Fruit fly (Drosophila melanogaster) whole organism, prepupa: ENCODE data around the gene emc.

Experiments
- CG10631 ChIP-seq: fragments of 200-800 bp; sonication (Bioruptor generic); optimal IDR thresholded peaks from 2 replicates; lab custom pipeline; 2016; ENCODE audit warnings: missing biosample characterization, missing genetic modification characterization
- CG10669 ChIP-seq: fragments of 200-800 bp; sonication (Bioruptor generic); optimal IDR thresholded peaks from 3 replicates; lab custom pipeline; 2018; ENCODE audit warnings: missing biosample characterization, mild to moderate bottlenecking, missing genetic modification characterization, moderate library complexity
- CG11294 ChIP-seq: fragments of 200-800 bp; sonication (Bioruptor generic); IDR thresholded peaks from 2 replicates; pipeline ENCODE4 v1.3.6; 2022; ENCODE audit warnings: missing biosample characterization, missing genetic modification characterization
- CG11762 ChIP-seq: fragments of 200-800 bp; sonication (Bioruptor generic); optimal IDR thresholded peaks from 3 replicates; lab custom pipeline; 2016; ENCODE audit warnings: missing biosample characterization, missing genetic modification characterization; ENCODE audit not compliant: insufficient read depth
- CG11902 ChIP-seq: fragments of 200-800 bp; sonication (Bioruptor generic); optimal IDR thresholded peaks from 3 replicates; lab custom pipeline; 2016; ENCODE audit warnings: missing biosample characterization, missing genetic modification characterization
- CG1621 ChIP-seq: fragments of 200-800 bp; sonication (Bioruptor generic); optimal IDR thresholded peaks from 3 replicates; lab custom pipeline; 2018; ENCODE audit warnings: missing biosample characterization, mild to moderate bottlenecking, missing genetic modification characterization
- CG16779 ChIP-seq: fragments of 200-800 bp; sonication (Bioruptor generic); optimal IDR thresholded peaks from 3 replicates; lab custom pipeline; 2017; ENCODE audit warnings: missing biosample characterization, mild to moderate bottlenecking, missing genetic modification characterization
- CG3032 ChIP-seq: fragments of 200-800 bp; optimal IDR thresholded peaks from 2 replicates; lab custom pipeline; 2019; ENCODE audit warnings: missing biosample characterization, mild to moderate bottlenecking, missing genetic modification characterization, moderate library complexity
- CG31627 ChIP-seq: fragments of 200-800 bp; sonication (Bioruptor generic); optimal IDR thresholded peaks from 3 replicates; lab custom pipeline; 2016; ENCODE audit warnings: missing biosample characterization, missing genetic modification characterization
- CG4318 ChIP-seq: fragments of 200-800 bp; sonication (Bioruptor generic); optimal IDR thresholded peaks from 3 replicates; lab custom pipeline; 2017; ENCODE audit warnings: missing biosample characterization, mild to moderate bottlenecking, missing genetic modification characterization
- CG6163 ChIP-seq: fragments of 200-800 bp; sonication (Bioruptor generic); IDR thresholded peaks from 3 replicates; pipeline ENCODE4 v1.3.6; 2022; ENCODE audit warnings: missing biosample characterization, missing genetic modification characterization
- CG6276 ChIP-seq: fragments of 200-800 bp; sonication (Bioruptor generic); optimal IDR thresholded peaks from 2 replicates; lab custom pipeline; 2017; ENCODE audit warnings: missing biosample characterization, mild to moderate bottlenecking, missing genetic modification characterization
- CG6792 ChIP-seq: fragments of 200-800 bp; sonication (Bioruptor generic); optimal IDR thresholded peaks from 3 replicates; lab custom pipeline; 2016; ENCODE audit warnings: missing biosample characterization, missing genetic modification characterization
- CG6808 ChIP-seq: fragments of 200-800 bp; sonication (Bioruptor generic); optimal IDR thresholded peaks from 3 replicates; lab custom pipeline; 2017; ENCODE audit warnings: missing biosample characterization, missing genetic modification characterization, mild to moderate bottlenecking, moderate library complexity, missing genetic modification reagents
- CG6854 ChIP-seq: fragments of 200-800 bp; sonication (Bioruptor generic); optimal IDR thresholded peaks from 2 replicates; lab custom pipeline; 2017; ENCODE audit warnings: missing biosample characterization, mild to moderate bottlenecking, missing genetic modification characterization
- CG7368 ChIP-seq: fragments of 200-800 bp; sonication (Bioruptor generic); optimal IDR thresholded peaks from 3 replicates; lab custom pipeline; 2016; ENCODE audit warnings: missing biosample characterization, missing genetic modification characterization
- CG8119 ChIP-seq: fragments of 200-800 bp; sonication (Bioruptor generic); IDR thresholded peaks from 3 replicates; pipeline ENCODE4 v1.3.6; 2022; ENCODE audit warnings: missing biosample characterization, missing genetic modification characterization
- CG8319 ChIP-seq: fragments of 200-800 bp; sonication (Bioruptor generic); optimal IDR thresholded peaks from 3 replicates; lab custom pipeline; 2016; ENCODE audit warnings: missing biosample characterization, missing genetic modification characterization
- CG8632 ChIP-seq: fragments of 200-800 bp; sonication (Bioruptor generic); optimal IDR thresholded peaks from 3 replicates; lab custom pipeline; 2016; ENCODE audit warnings: missing biosample characterization, missing genetic modification characterization
- CG9139 ChIP-seq: fragments of 200-800 bp; sonication (Bioruptor generic); optimal IDR thresholded peaks from 3 replicates; lab custom pipeline; 2017; ENCODE audit warnings: missing biosample characterization, mild to moderate bottlenecking, missing genetic modification characterization
- Eip75B ChIP-seq: fragments of 200-800 bp; sonication (Bioruptor generic); optimal IDR thresholded peaks from 3 replicates; lab custom pipeline; 2016; ENCODE audit warnings: missing biosample characterization, missing genetic modification characterization
- Eip78C ChIP-seq: fragments of 200-800 bp; sonication (Bioruptor generic); peaks from one replicate; lab custom pipeline; 2016; ENCODE audit warnings: missing biosample characterization, missing genetic modification characterization
- Eip93F ChIP-seq: fragments of 200-800 bp; sonication (Bioruptor generic); optimal IDR thresholded peaks from 2 replicates; lab custom pipeline; 2016; ENCODE audit warnings: missing biosample characterization, mild to moderate bottlenecking, missing genetic modification characterization
- Ets21C ChIP-seq: fragments of 200-800 bp; sonication (Bioruptor generic); optimal IDR thresholded peaks from 3 replicates; lab custom pipeline; 2016; ENCODE audit warnings: missing biosample characterization, missing genetic modification characterization
- Ets96B ChIP-seq: fragments of 200-800 bp; optimal IDR thresholded peaks from 2 replicates; lab custom pipeline; 2019; ENCODE audit warnings: missing biosample characterization, mild to moderate bottlenecking, missing genetic modification characterization, moderate library complexity
- Hr38 ChIP-seq: sonication (Bioruptor generic); optimal IDR thresholded peaks from 2 replicates; lab custom pipeline; 2016; ENCODE audit warnings: missing biosample characterization, missing genetic modification characterization
- Hr4 ChIP-seq: fragments of 200-800 bp; sonication (Bioruptor generic); optimal IDR thresholded peaks from 3 replicates; lab custom pipeline; 2016; ENCODE audit warnings: missing biosample characterization, missing genetic modification characterization
- Lpt ChIP-seq: fragments of 200-800 bp; sonication (Bioruptor generic); optimal IDR thresholded peaks from 3 replicates; lab custom pipeline; 2016; ENCODE audit warnings: missing biosample characterization, missing genetic modification characterization
- Met ChIP-seq: fragments of 200-800 bp; sonication (Bioruptor generic); optimal IDR thresholded peaks from 3 replicates; lab custom pipeline; 2016; ENCODE audit warnings: missing biosample characterization, missing genetic modification characterization
- OdsH ChIP-seq: fragments of 200-800 bp; sonication (Bioruptor generic); optimal IDR thresholded peaks from 3 replicates; lab custom pipeline; 2016; ENCODE audit warnings: missing biosample characterization, missing genetic modification characterization
- Smox ChIP-seq: fragments of 200-800 bp; sonication (Bioruptor generic); optimal IDR thresholded peaks from 3 replicates; lab custom pipeline; 2016; ENCODE audit warnings: missing biosample characterization, missing genetic modification characterization
- Sox102F ChIP-seq: fragments of 200-800 bp; sonication (Bioruptor generic); optimal IDR thresholded peaks from 2 replicates; lab custom pipeline; 2016; ENCODE audit warnings: missing biosample characterization, mild to moderate bottlenecking, missing genetic modification characterization
- Sox14 ChIP-seq: fragments of 200-800 bp; sonication (Bioruptor generic); optimal IDR thresholded peaks from 3 replicates; lab custom pipeline; 2016; ENCODE audit warnings: missing biosample characterization, missing genetic modification characterization
- Sox15 ChIP-seq: fragments of 200-800 bp; sonication (Bioruptor generic); optimal IDR thresholded peaks from 3 replicates; lab custom pipeline; 2016; ENCODE audit warnings: missing biosample characterization, missing genetic modification characterization
- achi ChIP-seq: fragments of 200-800 bp; sonication (Bioruptor generic); optimal IDR thresholded peaks from 3 replicates; lab custom pipeline; 2016; ENCODE audit warnings: missing biosample characterization, missing genetic modification characterization
- cyc ChIP-seq: fragments of 200-800 bp; sonication (Bioruptor generic); optimal IDR thresholded peaks from 3 replicates; lab custom pipeline; 2016; ENCODE audit warnings: missing biosample characterization, missing genetic modification characterization
- dac ChIP-seq: fragments of 200-800 bp; sonication (Bioruptor generic); optimal IDR thresholded peaks from 2 replicates; lab custom pipeline; 2017; ENCODE audit warnings: missing biosample characterization, mild to moderate bottlenecking, missing genetic modification characterization
- dsx ChIP-seq: fragments of 200-800 bp; optimal IDR thresholded peaks from 3 replicates; lab custom pipeline; 2019; ENCODE audit warnings: missing biosample characterization, mild to moderate bottlenecking, missing genetic modification characterization, moderate library complexity; ENCODE audit not compliant: poor library complexity, severe bottlenecking
- eg ChIP-seq: fragments of 200-800 bp; sonication (Bioruptor generic); IDR thresholded peaks from 3 replicates; pipeline ENCODE4 v1.3.6; 2022; ENCODE audit warnings: missing biosample characterization, missing genetic modification characterization
- esn ChIP-seq: fragments of 200-800 bp; sonication (Bioruptor generic); optimal IDR thresholded peaks from 2 replicates; lab custom pipeline; 2016; ENCODE audit warnings: missing biosample characterization, mild to moderate bottlenecking, missing genetic modification characterization, moderate library complexity
- fd59A ChIP-seq: fragments of 200-800 bp; sonication (Bioruptor generic); optimal IDR thresholded peaks from 2 replicates; lab custom pipeline; 2017; ENCODE audit warnings: missing biosample characterization, mild to moderate bottlenecking, missing genetic modification characterization, missing genetic modification reagents
- fd85E ChIP-seq: fragments of 200-800 bp; sonication (Bioruptor generic); optimal IDR thresholded peaks from 3 replicates; lab custom pipeline; 2016; ENCODE audit warnings: missing biosample characterization, missing genetic modification characterization
- fkh ChIP-seq: fragments of 200-800 bp; sonication (Bioruptor generic); optimal IDR thresholded peaks from 3 replicates; lab custom pipeline; 2017; ENCODE audit warnings: missing biosample characterization, mild to moderate bottlenecking, missing genetic modification characterization, moderate library complexity
- lz ChIP-seq: fragments of 200-800 bp; sonication (Bioruptor generic); optimal IDR thresholded peaks from 3 replicates; lab custom pipeline; 2016; ENCODE audit warnings: missing biosample characterization, missing genetic modification characterization
- net ChIP-seq: fragments of 200-800 bp; sonication (Bioruptor generic); optimal IDR thresholded peaks from 3 replicates; lab custom pipeline; 2016; ENCODE audit warnings: missing biosample characterization, missing genetic modification characterization
- pdm3 ChIP-seq: fragments of 200-800 bp; sonication (Bioruptor generic); optimal IDR thresholded peaks from 3 replicates; lab custom pipeline; 2016; ENCODE audit warnings: missing biosample characterization, missing genetic modification characterization
- salr ChIP-seq, 2 experiments: fragments of 200-800 bp; sonication (Bioruptor generic); optimal IDR thresholded peaks; 3 replicates each; lab custom pipeline; 2016 to 2018; ENCODE audit warnings: missing biosample characterization in 2 of 2, missing genetic modification characterization in 2 of 2, mild to moderate bottlenecking in 1 of 2
- spab ChIP-seq: fragments of 200-800 bp; sonication (Bioruptor generic); optimal IDR thresholded peaks from 2 replicates; lab custom pipeline; 2017; ENCODE audit warnings: missing biosample characterization, mild to moderate bottlenecking, missing genetic modification characterization, missing genetic modification reagents
- svp ChIP-seq: fragments of 200-800 bp; sonication (Bioruptor generic); peaks from one replicate; lab custom pipeline; 2016; ENCODE audit warnings: missing biosample characterization, missing genetic modification characterization
- topi ChIP-seq: fragments of 200-800 bp; sonication (Bioruptor generic); optimal IDR thresholded peaks from 3 replicates; lab custom pipeline; 2016; ENCODE audit warnings: missing biosample characterization, missing genetic modification characterization
- vri ChIP-seq: fragments of 200-800 bp; sonication (Bioruptor generic); optimal IDR thresholded peaks from 3 replicates; lab custom pipeline; 2016; ENCODE audit warnings: missing biosample characterization, mild to moderate bottlenecking, missing genetic modification characterization

Gene emc

DNA sequence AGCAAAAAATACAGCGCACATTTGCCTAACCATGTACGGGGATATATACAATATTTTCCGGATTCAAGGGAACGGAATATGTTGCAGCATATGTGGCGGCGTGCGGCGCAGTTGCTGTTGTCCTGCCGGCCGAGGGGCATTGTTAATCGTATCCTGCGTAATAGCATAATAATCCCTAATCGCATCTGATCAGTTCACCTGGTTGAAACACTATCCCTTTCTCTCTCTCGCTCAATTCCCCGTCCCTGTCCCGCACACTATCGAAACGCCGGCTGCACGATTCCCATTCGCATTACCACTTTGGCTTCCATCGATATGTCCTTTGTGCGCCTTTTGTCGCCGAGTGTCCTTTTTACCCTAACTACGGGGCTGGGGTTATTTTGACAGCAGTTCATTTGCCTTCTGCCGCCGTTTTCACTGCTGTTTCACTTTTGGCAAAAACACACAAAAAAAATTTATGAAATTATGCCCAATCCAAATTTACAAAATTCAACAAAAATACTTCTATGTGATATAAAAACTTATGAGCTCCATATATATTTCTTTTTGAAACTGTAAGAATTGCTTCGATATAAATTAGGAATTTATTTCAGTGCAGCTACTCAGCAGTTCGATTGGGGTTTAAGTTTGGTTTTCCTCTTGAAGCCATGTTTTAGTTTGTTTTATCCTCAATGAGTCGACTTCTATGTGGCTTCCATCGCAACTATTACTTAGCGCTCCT lies 3.8 kb upstream of the emc start:
- TF ChIP-seq eg (GFP tag; lab: Robert Waterston, UW), result no peak
- TF ChIP-seq CG10631 (GFP tag; lab: Kevin White, UChicago), result peak; percentile 26
- peak; percentile 29 for TF ChIP-seq pdm3 (GFP tag; lab: Kevin White, UChicago)
- peak; percentile 16 for TF ChIP-seq OdsH
- peak; percentile 2 for TF ChIP-seq vri (GFP tag; lab: Kevin White, UChicago)
- TF ChIP-seq dsx (GFP tag; lab: Kevin White, UChicago), result peak; percentile 5
- peak; percentile 1 for TF ChIP-seq spab (GFP tag; lab: Kevin White, UChicago)
- no peak for TF ChIP-seq CG8119 (GFP tag; lab: Robert Waterston, UW)
- TF ChIP-seq CG3032 (tag; lab: Kevin White, UChicago), result peak; percentile 27
- TF ChIP-seq Met, result peak; percentile 55
- peak; percentile 63 for TF ChIP-seq esn
- TF ChIP-seq CG6792, result peak; percentile 44
- peak; percentile 10 for TF ChIP-seq Ets96B (tag; lab: Kevin White, UChicago)
- no peak for TF ChIP-seq CG7368 (GFP tag; lab: Kevin White, UChicago)
- peak; percentile 33 for TF ChIP-seq CG31627 (GFP tag; lab: Kevin White, UChicago)
- TF ChIP-seq Sox14 (GFP tag; lab: Kevin White, UChicago), result no peak
- TF ChIP-seq dac (GFP tag; lab: Kevin White, UChicago), result no peak
- TF ChIP-seq svp (GFP tag; lab: Kevin White, UChicago), result peak; percentile 81
- peak; percentile 48 for TF ChIP-seq topi (GFP tag; lab: Kevin White, UChicago)
- TF ChIP-seq Eip78C, result peak; percentile 87
- TF ChIP-seq CG11294 (GFP tag; lab: Robert Waterston, UW), result no peak
- peak; percentile 3 for TF ChIP-seq Hr4 (GFP tag; lab: Kevin White, UChicago)
- peak; percentile 13 for TF ChIP-seq CG10669
- TF ChIP-seq net, result no peak
- peak; percentile 29 for TF ChIP-seq CG8319
- TF ChIP-seq Smox, result peak; percentile 46
- no peak for TF ChIP-seq CG9139 (GFP tag; lab: Kevin White, UChicago)
- no peak for TF ChIP-seq fkh (GFP tag; lab: Kevin White, UChicago)
- TF ChIP-seq Ets21C (GFP tag; lab: Kevin White, UChicago), result peak; percentile 12
- no peak for TF ChIP-seq CG1621 (tag; lab: Kevin White, UChicago)
- TF ChIP-seq CG6854, result no peak
- TF ChIP-seq achi (GFP tag; lab: Kevin White, UChicago), result peak; percentile 40
- peak; percentile 21 for TF ChIP-seq Sox102F (GFP tag; lab: Kevin White, UChicago)
- peak; percentile 24 for TF ChIP-seq CG8632 (GFP tag; lab: Kevin White, UChicago)
- no peak for TF ChIP-seq Sox15 (GFP tag; lab: Kevin White, UChicago)
- no peak for TF ChIP-seq CG16779 (tag; lab: Kevin White, UChicago)
- no peak for TF ChIP-seq Hr38 (GFP tag; lab: Kevin White, UChicago)
- TF ChIP-seq cyc (GFP tag; lab: Kevin White, UChicago), result peak; percentile 28
- no peak for TF ChIP-seq CG4318 (GFP tag; lab: Kevin White, UChicago)
- no peak for TF ChIP-seq salr (GFP tag; optimal IDR thresholded peaks at IDR 0.05; lab: Kevin White, UChicago)
- TF ChIP-seq fd85E (GFP tag; lab: Kevin White, UChicago), result no peak
- TF ChIP-seq CG11762, result peak; percentile 10
- TF ChIP-seq lz (GFP tag; lab: Kevin White, UChicago), result peak; percentile 37
- TF ChIP-seq CG6163 (GFP tag; lab: Robert Waterston, UW), result peak; percentile 52; the same call in 1 of the 3 replicates
- no peak for TF ChIP-seq CG6276
- no peak for TF ChIP-seq CG11902
- TF ChIP-seq Eip93F (GFP tag; lab: Kevin White, UChicago), result no peak
- TF ChIP-seq CG6808 (GFP tag; lab: Kevin White, UChicago), result no peak
- peak; percentile 11 for TF ChIP-seq Eip75B (GFP tag; lab: Kevin White, UChicago)
- TF ChIP-seq fd59A (GFP tag; lab: Kevin White, UChicago), result no peak
- TF ChIP-seq Lpt (GFP tag; lab: Kevin White, UChicago), result no peak
